Worm (Caenorhabditis elegans): ENCODE results near the gene jmjd-3.3.

DNA sequence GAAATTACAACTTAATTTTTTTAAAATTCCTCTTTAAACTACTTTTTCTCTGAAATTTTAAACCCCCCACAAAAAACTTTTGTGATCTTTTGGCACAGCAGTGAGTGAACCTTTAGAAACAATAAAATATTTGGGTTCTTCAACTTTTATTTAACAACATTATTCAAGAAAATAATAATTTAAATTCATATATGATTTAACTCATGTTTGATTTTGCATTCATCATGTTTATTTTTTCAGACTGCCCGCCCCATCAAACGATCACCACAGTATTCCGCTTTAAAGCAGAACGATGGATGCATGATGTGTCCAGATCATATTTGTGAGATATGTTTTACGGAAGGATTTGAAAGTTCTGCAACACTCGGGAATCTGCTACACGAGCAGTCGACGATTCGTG lies 10.2 kb downstream of the jmjd-3.3 start, which contains the start of gene set-8:
- TF ChIP-seq pha-4 (tag; optimal IDR thresholded peaks at IDR 0.05) (no peak), nhr-76 (tag; optimal IDR thresholded peaks at IDR 0.05) (no peak), nhr-237 (tag; optimal IDR thresholded peaks at IDR 0.05) (no peak), lsy-2 (tag; optimal IDR thresholded peaks at IDR 0.05) (no peak), sptf-1 (tag; optimal IDR thresholded peaks at IDR 0.05) (no peak), nhr-12 (tag; optimal IDR thresholded peaks at IDR 0.05) (no peak)
